Worm (Caenorhabditis elegans) whole organism, L2 larva: ENCODE data around the gene W03G11.3.
A peak's percentile ranks its signal among the peaks of the same experiment; 100 is the strongest.

ENCODE experiments used
- C34F6.9 ChIP-seq: fragments of 150-350 bp; optimal IDR thresholded peaks from 2 replicates; lab custom pipeline; 2014; ENCODE audit warnings: missing biosample characterization, missing genetic modification characterization
- F13H6.1 ChIP-seq: sonication (generic microtip); optimal IDR thresholded peaks from 2 replicates; lab custom pipeline; 2016; ENCODE audit warnings: missing genetic modification characterization, missing compliant biosample characterization
- Y55F3AM.14 ChIP-seq: fragments of 200-800 bp; sonication (Bioruptor generic); optimal IDR thresholded peaks from 2 replicates; lab custom pipeline; 2018; ENCODE audit warnings: mild to moderate bottlenecking, missing genetic modification characterization, missing compliant biosample characterization
- ZK546.5 ChIP-seq: sonication (generic microtip); optimal IDR thresholded peaks from 2 replicates; lab custom pipeline; 2017; ENCODE audit warnings: missing biosample characterization, missing genetic modification characterization
- alr-1 ChIP-seq: fragments of 150-350 bp; optimal IDR thresholded peaks from 2 replicates; lab custom pipeline; 2014; ENCODE audit warnings: missing biosample characterization, missing genetic modification characterization
- blmp-1 ChIP-seq: sonication (generic microtip); optimal IDR thresholded peaks from 2 replicates; lab custom pipeline; 2017; ENCODE audit warnings: missing genetic modification characterization, mild to moderate bottlenecking, missing compliant biosample characterization, antibody characterized with exemption, moderate library complexity; ENCODE audit not compliant: insufficient read depth
- ceh-16 ChIP-seq: fragments of 150-350 bp; optimal IDR thresholded peaks from 2 replicates; lab custom pipeline; 2014; ENCODE audit warnings: missing biosample characterization, missing genetic modification characterization
- crh-2 ChIP-seq: sonication (generic microtip); optimal IDR thresholded peaks from 2 replicates; lab custom pipeline; 2017; ENCODE audit warnings: missing biosample characterization, missing genetic modification characterization
- egl-27 ChIP-seq: sonication (generic microtip); optimal IDR thresholded peaks from 3 replicates; lab custom pipeline; 2017; ENCODE audit warnings: missing biosample characterization, missing genetic modification reagents, missing genetic modification characterization
- fos-1 ChIP-seq: fragments of 150-350 bp; optimal IDR thresholded peaks from 2 replicates; lab custom pipeline; 2014; ENCODE audit warnings: missing biosample characterization, missing genetic modification characterization
- gmeb-1 ChIP-seq: fragments of 150-350 bp; optimal IDR thresholded peaks from 2 replicates; lab custom pipeline; 2014; ENCODE audit warnings: missing biosample characterization, missing genetic modification characterization
- lin-11 ChIP-seq: fragments of 150-350 bp; sonication (generic microtip); optimal IDR thresholded peaks from 2 replicates; lab custom pipeline; 2014; ENCODE audit warnings: missing biosample characterization, missing genetic modification characterization, inconsistent platforms, mixed read lengths
- lin-13 ChIP-seq: fragments of 150-350 bp; optimal IDR thresholded peaks from 2 replicates; lab custom pipeline; 2014; ENCODE audit warnings: missing biosample characterization, missing genetic modification reagents, missing genetic modification characterization
- lin-39 ChIP-seq: fragments of 150-350 bp; optimal IDR thresholded peaks from 2 replicates; lab custom pipeline; 2014; ENCODE audit warnings: missing biosample characterization, missing genetic modification reagents, missing genetic modification characterization
- lsy-2 ChIP-seq, 2 experiments: fragments of 150-350 bp in 1 of 2; sonication (generic microtip) in 1 of 2; optimal IDR thresholded peaks; 2 replicates each; lab custom pipeline; 2014 to 2017; ENCODE audit warnings: missing biosample characterization in 2 of 2, missing genetic modification characterization in 2 of 2
- mab-5 ChIP-seq: fragments of 150-350 bp; optimal IDR thresholded peaks from 2 replicates; lab custom pipeline; 2014; ENCODE audit warnings: missing biosample characterization, missing genetic modification characterization
- mbf-1 ChIP-seq: sonication (generic microtip); optimal IDR thresholded peaks from 2 replicates; lab custom pipeline; 2017; ENCODE audit warnings: missing biosample characterization, missing genetic modification characterization
- nhr-10 ChIP-seq: sonication (generic microtip); optimal IDR thresholded peaks from 2 replicates; lab custom pipeline; 2017; ENCODE audit warnings: missing biosample characterization, missing genetic modification characterization
- nhr-12 ChIP-seq: fragments of 150-350 bp; optimal IDR thresholded peaks from 2 replicates; lab custom pipeline; 2014; ENCODE audit warnings: missing biosample characterization, missing genetic modification characterization
- nhr-129 ChIP-seq: fragments of 150-350 bp; optimal IDR thresholded peaks from 2 replicates; lab custom pipeline; 2014; ENCODE audit warnings: missing biosample characterization, missing genetic modification characterization
- nhr-21 ChIP-seq: fragments of 150-350 bp; optimal IDR thresholded peaks from 2 replicates; lab custom pipeline; 2014; ENCODE audit warnings: missing biosample characterization, missing genetic modification characterization
- nhr-23 ChIP-seq: fragments of 150-350 bp; optimal IDR thresholded peaks from 2 replicates; lab custom pipeline; 2014; ENCODE audit warnings: missing biosample characterization, missing genetic modification reagents, missing genetic modification characterization
- nhr-237 ChIP-seq: fragments of 150-350 bp; optimal IDR thresholded peaks from 2 replicates; lab custom pipeline; 2014; ENCODE audit warnings: missing biosample characterization, missing genetic modification characterization
- nhr-25 ChIP-seq: fragments of 150-350 bp; sonication (generic microtip); optimal IDR thresholded peaks from 3 replicates; lab custom pipeline; 2014; ENCODE audit warnings: missing biosample characterization, missing genetic modification characterization
- nhr-6 ChIP-seq: fragments of 150-350 bp; optimal IDR thresholded peaks from 2 replicates; lab custom pipeline; 2014; ENCODE audit warnings: missing biosample characterization, missing genetic modification characterization
- nhr-77 ChIP-seq: fragments of 150-350 bp; optimal IDR thresholded peaks from 2 replicates; lab custom pipeline; 2014; ENCODE audit warnings: missing biosample characterization, missing genetic modification characterization
- peb-1 ChIP-seq: fragments of 150-350 bp; optimal IDR thresholded peaks from 2 replicates; lab custom pipeline; 2014; ENCODE audit warnings: missing biosample characterization, missing genetic modification characterization
- sem-4 ChIP-seq: fragments of 150-350 bp; optimal IDR thresholded peaks from 2 replicates; lab custom pipeline; 2014; ENCODE audit warnings: missing biosample characterization, missing genetic modification reagents, missing genetic modification characterization
- skn-1 ChIP-seq: sonication (generic microtip); optimal IDR thresholded peaks from 2 replicates; lab custom pipeline; 2017; ENCODE audit warnings: missing biosample characterization, missing genetic modification characterization
- sma-3 ChIP-seq: sonication (generic microtip); optimal IDR thresholded peaks from 2 replicates; lab custom pipeline; 2016; ENCODE audit warnings: missing genetic modification reagents, missing genetic modification characterization, missing compliant biosample characterization
- sma-9 ChIP-seq, 2 experiments: fragments of 150-350 bp in 1 of 2; sonication (generic microtip) in 1 of 2; optimal IDR thresholded peaks; 2 replicates each; lab custom pipeline; 2014 to 2016; ENCODE audit warnings: missing genetic modification characterization in 2 of 2, mild to moderate bottlenecking in 1 of 2, missing biosample characterization in 1 of 2, missing compliant biosample characterization in 1 of 2, missing genetic modification reagents in 1 of 2, moderate library complexity in 1 of 2
- unc-62 ChIP-seq: fragments of 150-350 bp; optimal IDR thresholded peaks from 2 replicates; lab custom pipeline; 2014; ENCODE audit warnings: missing biosample characterization, missing genetic modification reagents, missing genetic modification characterization
- ztf-11 ChIP-seq: sonication (generic microtip); optimal IDR thresholded peaks from 2 replicates; lab custom pipeline; 2017; ENCODE audit warnings: missing biosample characterization, missing genetic modification characterization
- ztf-4 ChIP-seq: fragments of 150-350 bp; optimal IDR thresholded peaks from 2 replicates; lab custom pipeline; 2014; ENCODE audit warnings: missing biosample characterization, missing genetic modification characterization

W03G11.3 gene

DNA sequence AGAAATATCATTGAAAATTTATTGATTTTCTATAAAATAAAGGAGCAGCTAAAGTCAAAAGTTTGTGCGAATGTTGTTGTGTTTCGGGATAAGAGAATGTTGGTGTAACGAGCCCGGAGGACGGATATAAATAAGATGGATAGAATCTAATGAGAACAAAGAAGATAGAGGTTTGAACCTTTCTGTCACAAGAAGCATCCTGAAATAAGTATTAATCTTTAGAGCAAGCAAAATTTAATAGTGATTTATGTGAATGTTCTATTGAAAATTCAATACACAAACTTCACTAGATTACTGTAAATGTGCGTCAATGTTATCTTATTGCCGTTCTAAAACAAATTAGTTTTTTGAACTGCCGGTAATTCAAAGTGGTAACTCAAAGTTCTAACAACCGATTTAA lies at the start of gene W03G11.3:
Gene W03G11.3, minus strand, starts transcription at position 101 of the 400 bp plus-strand sequence.
- TF ChIP-seq nhr-23 (no peak), nhr-6 (tag; lab: Kevin White, UChicago) (no peak), Y55F3AM.14 (GFP tag; lab: Kevin White, UChicago) (no peak), nhr-10 (tag; lab: Kevin White, UChicago) (no peak)

DNA sequence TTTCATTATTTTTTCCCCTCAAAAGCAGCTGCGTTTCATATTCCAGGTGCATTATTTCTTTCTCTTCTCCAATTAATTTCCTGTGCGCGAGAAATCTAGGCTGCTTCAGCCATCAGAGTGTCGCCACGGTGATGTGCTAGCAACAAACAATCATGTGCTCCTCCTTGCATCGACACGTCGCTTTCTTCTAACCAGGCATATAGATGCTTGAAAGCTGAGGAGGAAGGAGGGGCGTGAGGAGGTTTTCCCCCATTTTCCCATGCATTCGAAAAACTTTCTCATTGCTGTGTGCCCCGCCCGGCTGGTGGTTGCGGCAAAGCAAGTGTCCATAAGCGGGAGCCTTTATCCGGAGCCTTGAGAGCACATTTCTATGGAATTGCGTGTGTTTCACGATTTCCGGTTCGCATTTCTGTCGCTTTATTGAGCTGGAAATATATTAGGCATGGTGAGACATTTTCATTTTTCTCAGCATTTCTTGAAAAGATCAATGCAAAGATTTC lies 46.1 kb upstream of the W03G11.3 start, which contains the start of gene znf-474:
Gene znf-474, plus strand, starts transcription at position 287 of the 500 bp plus-strand sequence.
- TF ChIP-seq fos-1 (tag; lab: Kevin White, UChicago) (no peak), lin-11 (peak; percentile 15)

DNA sequence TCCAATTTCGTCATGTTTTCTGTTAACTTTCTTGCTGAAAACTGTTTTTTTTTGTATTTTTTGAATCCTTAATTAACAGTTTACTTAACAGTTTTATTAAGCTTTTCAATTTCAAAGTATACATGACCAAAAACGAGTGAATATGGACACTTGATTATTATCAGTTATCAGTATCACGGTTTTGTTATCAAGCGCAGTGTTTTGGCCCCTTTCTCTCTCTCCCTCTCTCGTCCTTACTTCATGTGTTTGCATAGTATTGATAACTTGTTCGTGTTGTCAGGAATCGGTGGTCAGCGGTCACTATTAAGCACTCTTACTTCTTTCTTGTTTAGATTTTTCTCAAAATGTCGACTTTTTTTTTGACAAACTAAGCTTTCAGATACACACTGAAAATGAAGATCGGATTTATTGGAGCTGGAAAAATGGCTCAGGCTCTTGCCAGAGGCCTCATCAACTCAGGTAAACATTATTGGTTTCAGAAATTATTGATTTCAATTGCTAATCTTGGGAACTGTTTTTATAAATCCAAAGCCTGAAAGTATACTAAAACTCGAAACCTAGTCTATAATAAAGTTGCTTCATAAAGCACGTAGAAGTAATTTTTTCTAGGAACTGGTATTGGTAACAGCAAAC lies 43.0 kb upstream of the W03G11.3 start, which contains the start of gene pycr-1:
Gene pycr-1, plus strand, starts transcription at position 380 of the 633 bp plus-strand sequence.
- no peak for TF ChIP-seq nhr-25
- peak; percentile 54 for TF ChIP-seq sma-9 (GFP tag; optimal IDR thresholded peaks at IDR 0.05; lab: Kevin White, UChicago)
- no peak for TF ChIP-seq sma-9 (tag; optimal IDR thresholded peaks at IDR 0.05; lab: Kevin White, UChicago)
- peak; percentile 52 for TF ChIP-seq fos-1 (tag; lab: Kevin White, UChicago)
- TF ChIP-seq gmeb-1 (tag; lab: Kevin White, UChicago) = peak; percentile 19
- TF ChIP-seq F13H6.1 (tag; lab: Kevin White, UChicago) = peak; percentile 3

DNA sequence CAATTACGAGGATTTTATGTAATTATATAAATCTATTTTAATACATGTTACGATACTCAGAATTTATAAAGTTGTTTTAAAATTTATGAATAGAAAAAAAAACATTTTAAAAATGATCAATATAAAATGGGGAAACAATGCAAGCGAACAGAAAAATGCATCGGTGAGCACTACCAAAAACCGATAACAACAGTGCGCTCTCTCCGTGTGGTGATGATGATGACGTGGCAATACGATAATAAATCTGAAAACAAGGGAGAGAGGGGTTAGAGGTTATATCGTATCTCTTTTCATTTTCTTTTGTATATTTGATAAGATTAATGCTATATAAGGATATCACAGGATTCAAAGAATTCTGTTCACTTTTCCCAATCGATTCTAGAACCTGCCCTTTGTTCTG lies 42.3 kb upstream of the W03G11.3 start:
- TF ChIP-seq skn-1 (tag; lab: Kevin White, UChicago) (no peak), fos-1 (tag; lab: Kevin White, UChicago) (peak; percentile 7), ceh-16 (tag; lab: Kevin White, UChicago) (no peak), crh-2 (tag; lab: Kevin White, UChicago) (peak; percentile 87), sem-4 (tag; lab: Kevin White, UChicago) (no peak)

- TF ChIP-seq lin-39 (no peak), ZK546.5 (tag; lab: Kevin White, UChicago) (no peak), nhr-237 (no peak), unc-62 (GFP tag; lab: Kevin White, UChicago) (no peak), alr-1 (no peak), Y55F3AM.14 (GFP tag; lab: Kevin White, UChicago) (no peak), sma-3 (GFP tag; lab: Kevin White, UChicago) (no peak), fos-1 (tag; lab: Kevin White, UChicago) (no peak), peb-1 (tag; lab: Kevin White, UChicago) (no peak), nhr-77 (tag; lab: Kevin White, UChicago) (no peak), nhr-21 (tag; lab: Kevin White, UChicago) (no peak), mbf-1 (tag; lab: Kevin White, UChicago) (no peak), nhr-129 (no peak), nhr-12 (no peak), blmp-1 (tag; lab: Kevin White, UChicago) (no peak), mab-5 (tag; lab: Kevin White, UChicago) (no peak), lin-13 (GFP tag; lab: Kevin White, UChicago) (no peak), ztf-4 (tag; lab: Kevin White, UChicago) (no peak), sma-9 (GFP tag; optimal IDR thresholded peaks at IDR 0.05; lab: Kevin White, UChicago) (no peak), sma-9 (tag; optimal IDR thresholded peaks at IDR 0.05; lab: Kevin White, UChicago) (no peak)
Observed at ce11 chrX:12143693-12144092, 40.1 kb upstream of the W03G11.3 start, which contains the start of gene M153.5. Gene M153.5, plus strand, starts transcription at chrX:12143993.

DNA sequence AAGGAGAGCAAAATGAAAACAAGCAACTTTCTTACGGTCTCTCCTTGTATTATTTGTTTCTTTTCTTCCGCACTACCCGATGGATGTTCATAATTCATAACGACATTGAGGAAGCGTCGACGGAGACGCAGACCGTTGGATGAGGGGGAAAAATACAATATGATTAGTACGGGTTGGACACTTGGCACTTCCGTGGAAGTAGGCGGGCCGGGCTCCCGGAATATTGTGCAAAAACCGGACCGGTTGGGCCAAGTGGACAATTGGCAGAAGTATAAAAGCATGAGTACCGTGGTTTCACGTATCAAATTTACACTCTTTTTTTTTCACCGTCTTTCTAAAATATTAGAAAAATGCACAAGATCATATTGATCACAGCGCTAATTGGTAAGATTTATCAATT lies 39.0 kb upstream of the W03G11.3 start, which contains the start of gene M153.3:
Gene M153.3, plus strand, starts transcription at position 301 of the 400 bp plus-strand sequence.
- TF ChIP-seq C34F6.9 (tag; lab: Kevin White, UChicago) (no peak), nhr-6 (tag; lab: Kevin White, UChicago) (no peak), mbf-1 (tag; lab: Kevin White, UChicago) (no peak), fos-1 (tag; lab: Kevin White, UChicago) (no peak), nhr-23 (no peak), gmeb-1 (tag; lab: Kevin White, UChicago) (no peak), lin-39 (no peak), mab-5 (tag; lab: Kevin White, UChicago) (no peak), sma-9 (GFP tag; optimal IDR thresholded peaks at IDR 0.05; lab: Kevin White, UChicago) (no peak), sma-9 (tag; optimal IDR thresholded peaks at IDR 0.05; lab: Kevin White, UChicago) (no peak), skn-1 (tag; lab: Kevin White, UChicago) (no peak), ztf-11 (tag; lab: Kevin White, UChicago) (no peak), lsy-2 (tag; optimal IDR thresholded peaks at IDR 0.05; lab: Kevin White, UChicago) (no peak), egl-27 (tag; lab: Kevin White, UChicago) (no peak)
